Worm (Caenorhabditis elegans): ENCODE results near the gene str-171.

- TF ChIP-seq him-1 (tag; optimal IDR thresholded peaks at IDR 0.05) (no peak), snpc-4 (GFP tag; optimal IDR thresholded peaks at IDR 0.05) (no peak), snpc-4 (tag; optimal IDR thresholded peaks at IDR 0.05) (no peak), ama-1 (optimal IDR thresholded peaks at IDR 0.05) (no peak), ama-1 (GFP tag; optimal IDR thresholded peaks at IDR 0.05) (no peak), lin-26 (GFP tag; IDR thresholded peaks at IDR 0.05) (no peak), unc-62 (GFP tag; optimal IDR thresholded peaks at IDR 0.05) (no peak), Y53G8AR.9 (GFP tag; conservative IDR thresholded peaks at IDR 0.05) (no peak), die-1 (tag; optimal IDR thresholded peaks at IDR 0.05) (no peak), dpff-1 (tag; optimal IDR thresholded peaks at IDR 0.05) (no peak), snpc-1.1 (tag; optimal IDR thresholded peaks at IDR 0.05; ENCODE audit: insufficient read depth) (no peak), lir-1 (GFP tag; conservative IDR thresholded peaks at IDR 0.05) (no peak), unc-130 (GFP tag; optimal IDR thresholded peaks at IDR 0.05) (no peak), C06A6.2 (GFP tag; conservative IDR thresholded peaks at IDR 0.05) (no peak), dox-1 (GFP tag; IDR thresholded peaks at IDR 0.05) (no peak), ets-4 (GFP tag; optimal IDR thresholded peaks at IDR 0.05) (no peak)
Observed at ce11 chrV:15092666-15093065, 39.7 kb downstream of the str-171 start, which contains the start of gene txt-12.

All from whole organism, young adult.